Worm (Caenorhabditis elegans): ENCODE data around the gene stn-2.

- TF ChIP-seq sox-4 (tag; optimal IDR thresholded peaks at IDR 0.05) (no peak), lin-39 (tag; optimal IDR thresholded peaks at IDR 0.05) (no peak), tbx-2 (tag; optimal IDR thresholded peaks at IDR 0.05) (no peak), nhr-237 (tag; optimal IDR thresholded peaks at IDR 0.05) (no peak), nhr-28 (tag; optimal IDR thresholded peaks at IDR 0.05) (no peak), ztf-11 (tag; optimal IDR thresholded peaks at IDR 0.05) (no peak), unc-130 (tag; optimal IDR thresholded peaks at IDR 0.05) (no peak), unc-62 (GFP tag; optimal IDR thresholded peaks at IDR 0.05) (no peak)
Observed at ce11 chrX:7652308-7652707, 28.1 kb downstream of the stn-2 start.

Measured in whole organism, L1 larva.